Worm (Caenorhabditis elegans): ENCODE results near the gene ascc-1.
A peak's percentile ranks its signal among the peaks of the same experiment; 100 is the strongest.

The ascc-1 gene

DNA sequence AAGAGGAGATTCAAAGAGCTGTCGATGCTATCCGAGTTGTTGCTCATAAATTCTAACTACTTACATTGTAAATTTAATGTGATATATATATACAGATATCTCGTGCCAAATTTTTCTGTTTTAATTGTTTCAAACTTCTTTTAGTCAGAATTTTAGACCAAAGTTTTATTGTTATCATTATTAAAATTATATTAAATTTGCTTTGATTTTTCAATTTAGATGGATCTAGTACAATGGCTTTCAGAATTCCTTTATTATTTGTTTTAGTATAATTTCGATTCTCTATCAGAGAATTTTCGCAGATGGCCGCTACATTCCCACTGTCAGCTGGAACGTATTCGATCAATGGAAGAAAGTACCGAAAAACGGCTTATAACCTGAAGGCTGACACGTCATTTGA is at the start of gene ascc-1:
Gene ascc-1, plus strand, starts transcription at position 301 of the 400 bp plus-strand sequence.
- no peak for TF ChIP-seq nhr-41 (GFP tag; IDR thresholded peaks at IDR 0.05)
- no peak for TF ChIP-seq lin-39 (tag; optimal IDR thresholded peaks at IDR 0.05)
- TF ChIP-seq lim-7 (GFP tag; IDR thresholded peaks at IDR 0.05) = no peak
- TF ChIP-seq ceh-20 (GFP tag; IDR thresholded peaks at IDR 0.05) = no peak
- no peak for TF ChIP-seq sdz-12 (GFP tag; optimal IDR thresholded peaks at IDR 0.05)
- no peak for TF ChIP-seq ZK337.2 (GFP tag; IDR thresholded peaks at IDR 0.05)
- no peak for TF ChIP-seq hlh-11 (tag; optimal IDR thresholded peaks at IDR 0.05)
- no peak for TF ChIP-seq dmd-6 (GFP tag; IDR thresholded peaks at IDR 0.05)
- no peak for TF ChIP-seq daf-12 (tag; optimal IDR thresholded peaks at IDR 0.05)
- no peak for TF ChIP-seq ceh-28 (tag; optimal IDR thresholded peaks at IDR 0.05)

DNA sequence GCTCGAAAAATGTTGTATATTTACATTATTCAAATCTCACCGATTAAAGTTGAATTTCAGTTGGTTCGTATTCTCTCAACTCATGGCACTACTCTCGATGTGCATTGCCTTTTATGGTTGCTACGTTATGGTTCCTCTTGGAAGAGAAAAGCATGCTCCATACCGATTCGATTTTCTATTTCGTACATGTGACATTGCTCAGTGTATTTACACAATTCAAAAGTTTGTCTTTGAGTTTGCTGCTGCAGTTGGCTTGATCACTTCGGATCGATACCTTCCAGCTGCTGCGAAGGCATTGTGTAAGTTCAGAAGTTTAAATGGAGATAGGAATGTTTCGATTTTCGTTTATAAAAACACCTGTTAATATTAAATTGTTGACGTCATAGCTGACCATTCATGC is 49.3 kb upstream of the ascc-1 start:
- TF ChIP-seq R02D3.7 (tag; optimal IDR thresholded peaks at IDR 0.05) (no peak), mdt-29 (GFP tag; IDR thresholded peaks at IDR 0.05) (no peak), zfp-2 (tag; optimal IDR thresholded peaks at IDR 0.05) (no peak), jun-1 (tag; optimal IDR thresholded peaks at IDR 0.05) (no peak), unc-62 (GFP tag; optimal IDR thresholded peaks at IDR 0.05 in 1 of 2) (peak in 1 of 2 experiments; percentile 85), unc-62 (tag; optimal IDR thresholded peaks at IDR 0.05) (no peak)

DNA sequence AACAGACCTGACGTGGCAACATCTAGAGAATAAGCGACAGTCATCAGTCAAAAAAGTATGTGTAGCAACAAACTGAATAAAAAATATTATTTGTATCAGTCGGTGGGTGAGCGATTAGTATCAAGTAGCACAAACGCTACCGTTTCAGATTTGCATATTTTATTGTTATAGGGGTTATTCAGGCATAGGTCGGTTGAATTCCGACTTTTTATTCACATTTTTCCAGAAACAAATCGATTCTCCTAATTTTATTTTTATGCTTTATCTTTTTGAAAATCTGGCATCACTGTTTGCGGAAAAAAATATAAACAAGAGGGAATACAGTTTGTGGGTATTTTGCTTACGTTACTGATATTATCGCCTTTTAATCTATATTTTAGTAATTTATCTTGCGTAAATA is 45.7 kb upstream of the ascc-1 start, which contains the start of gene best-4:
Gene best-4, minus strand, starts transcription at position 101 of the 400 bp plus-strand sequence.
- no peak for TF ChIP-seq ama-1 (optimal IDR thresholded peaks at IDR 0.05)
- TF ChIP-seq ctbp-1 (GFP tag; IDR thresholded peaks at IDR 0.05) = no peak
- TF ChIP-seq F10B5.3 (tag; optimal IDR thresholded peaks at IDR 0.05) = no peak
- TF ChIP-seq sdz-12 (GFP tag; optimal IDR thresholded peaks at IDR 0.05) = no peak
- TF ChIP-seq dmd-6 (GFP tag; IDR thresholded peaks at IDR 0.05) = no peak
- TF ChIP-seq madf-9 (GFP tag; conservative IDR thresholded peaks at IDR 0.05) = no peak
- no peak for TF ChIP-seq mes-2 (tag; optimal IDR thresholded peaks at IDR 0.05; ENCODE audit: poor library complexity, severe bottlenecking)
- no peak for TF ChIP-seq lim-7 (GFP tag; IDR thresholded peaks at IDR 0.05)
- TF ChIP-seq egl-27 (tag; optimal IDR thresholded peaks at IDR 0.05) = no peak
- TF ChIP-seq gei-8 (GFP tag; optimal IDR thresholded peaks at IDR 0.05) = no peak
- no peak for TF ChIP-seq F49E8.2 (tag; optimal IDR thresholded peaks at IDR 0.05; ENCODE audit: borderline replicate concordance)
- TF ChIP-seq hlh-11 (tag; optimal IDR thresholded peaks at IDR 0.05) = no peak
- TF ChIP-seq zfp-3 (GFP tag; conservative IDR thresholded peaks at IDR 0.05) = no peak
- no peak for TF ChIP-seq cey-2 (tag; optimal IDR thresholded peaks at IDR 0.05; ENCODE audit: borderline replicate concordance, insufficient read depth)
- no peak for TF ChIP-seq mdt-29 (GFP tag; IDR thresholded peaks at IDR 0.05)
- TF ChIP-seq Y5F2A.4 (GFP tag; optimal IDR thresholded peaks at IDR 0.05) = no peak
- no peak for TF ChIP-seq ceh-32 (tag; optimal IDR thresholded peaks at IDR 0.05; ENCODE audit: poor library complexity)
- no peak for TF ChIP-seq nhr-76 (tag; optimal IDR thresholded peaks at IDR 0.05)
- TF ChIP-seq ztf-11 (tag; optimal IDR thresholded peaks at IDR 0.05) = no peak

DNA sequence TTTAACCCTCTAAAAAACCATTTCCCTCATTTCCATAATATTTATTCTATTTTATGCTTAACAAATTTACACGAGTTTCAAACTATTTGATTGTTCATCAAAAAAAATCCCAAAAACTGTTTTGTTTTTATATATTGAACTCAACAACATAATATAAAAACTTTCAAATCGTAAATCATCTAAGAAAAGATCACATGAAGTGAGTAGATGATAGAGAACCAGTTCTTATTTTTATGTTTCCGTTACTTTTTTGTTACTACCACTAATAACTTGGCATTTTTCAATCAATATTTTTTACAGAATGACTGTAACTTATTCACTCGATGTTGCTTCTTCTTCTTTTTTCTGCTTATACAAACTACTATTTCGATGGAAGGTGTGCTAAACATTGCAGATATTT is 44.8 kb upstream of the ascc-1 start, which contains the start of gene best-3:
Gene best-3, plus strand, starts transcription at position 301 of the 400 bp plus-strand sequence.
- TF ChIP-seq D1046.2 (GFP tag; IDR thresholded peaks at IDR 0.05) = no peak
- TF ChIP-seq skn-1 (tag; optimal IDR thresholded peaks at IDR 0.05) = no peak
- TF ChIP-seq spr-1 (tag; optimal IDR thresholded peaks at IDR 0.05) = no peak
- TF ChIP-seq lim-7 (GFP tag; IDR thresholded peaks at IDR 0.05) = no peak
- no peak for TF ChIP-seq nhr-42 (GFP tag; IDR thresholded peaks at IDR 0.05)
- no peak for TF ChIP-seq F10B5.3 (tag; optimal IDR thresholded peaks at IDR 0.05)

DNA sequence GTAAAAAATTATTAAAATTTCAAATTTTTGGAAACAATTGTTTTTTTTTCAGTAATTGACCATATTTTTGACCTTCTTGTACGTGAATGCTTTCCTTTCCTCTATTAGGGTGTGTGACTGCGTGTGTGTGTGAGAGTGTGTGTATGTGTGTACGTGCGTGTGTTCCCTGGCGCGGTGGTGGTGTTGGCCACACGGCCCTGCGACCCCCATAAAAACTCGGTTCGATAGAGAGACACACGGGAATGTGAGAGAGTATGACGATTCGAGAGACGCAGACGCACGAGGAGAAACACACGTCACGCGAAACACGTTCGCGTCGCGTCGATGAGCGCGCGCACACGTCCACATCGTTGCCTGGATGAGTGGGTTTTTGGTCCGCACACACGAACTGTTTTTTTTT is 38.7 kb upstream of the ascc-1 start:
- TF ChIP-seq skn-1 (tag; optimal IDR thresholded peaks at IDR 0.05) = no peak
- no peak for TF ChIP-seq ZK546.5 (tag; optimal IDR thresholded peaks at IDR 0.05)
- TF ChIP-seq mdt-29 (GFP tag; IDR thresholded peaks at IDR 0.05) = no peak
- TF ChIP-seq ceh-44 (GFP tag; IDR thresholded peaks at IDR 0.05) = peak; percentile 16; the same call in 1 of the 2 replicates
- TF ChIP-seq D1046.2 (GFP tag; IDR thresholded peaks at IDR 0.05) = no peak
- no peak for TF ChIP-seq nhr-42 (GFP tag; IDR thresholded peaks at IDR 0.05)
- peak; percentile 48 for TF ChIP-seq nhr-6 (tag; optimal IDR thresholded peaks at IDR 0.05)
- 0 out of 2 replicates have a peak, but pooled peaks have one; percentile 50 for TF ChIP-seq Y75B8A.6 (GFP tag; IDR thresholded peaks at IDR 0.05)
- no peak for TF ChIP-seq madf-5 (GFP tag; IDR thresholded peaks at IDR 0.05)
- TF ChIP-seq lin-13 (GFP tag; optimal IDR thresholded peaks at IDR 0.05) = peak; percentile 45
- TF ChIP-seq T26A8.4 (GFP tag; IDR thresholded peaks at IDR 0.05) = peak; percentile 68; the same call in 1 of the 2 replicates
- no peak for TF ChIP-seq mxl-2 (GFP tag; conservative IDR thresholded peaks at IDR 0.05)
- 0 out of 2 replicates have a peak, but pooled peaks have one; percentile 18 for TF ChIP-seq vab-7 (GFP tag; IDR thresholded peaks at IDR 0.05)
- TF ChIP-seq F37D6.2 (tag; optimal IDR thresholded peaks at IDR 0.05) = peak; percentile 53
- no peak for TF ChIP-seq egl-43 (GFP tag; IDR thresholded peaks at IDR 0.05)
- no peak for TF ChIP-seq egl-27 (tag; optimal IDR thresholded peaks at IDR 0.05)

Data from whole organism, L4 larva.